Worm (Caenorhabditis elegans) whole organism, L4/young adult: ENCODE results near the gene sptl-3.

Source experiments
- W03F9.2 ChIP-seq: fragments of 150-350 bp; optimal IDR thresholded peaks from 2 replicates; lab custom pipeline; 2014; ENCODE audit warnings: missing biosample characterization, missing genetic modification characterization
- dao-5 ChIP-seq: sonication (generic microtip); optimal IDR thresholded peaks from 2 replicates; lab custom pipeline; 2016; ENCODE audit warnings: missing genotype, missing genetic modification characterization, moderate library complexity, missing compliant biosample characterization
- him-1 ChIP-seq: sonication (generic microtip); optimal IDR thresholded peaks from 2 replicates; lab custom pipeline; 2016; ENCODE audit warnings: missing genotype, missing genetic modification reagents, missing genetic modification characterization, missing compliant biosample characterization

Gene sptl-3

DNA sequence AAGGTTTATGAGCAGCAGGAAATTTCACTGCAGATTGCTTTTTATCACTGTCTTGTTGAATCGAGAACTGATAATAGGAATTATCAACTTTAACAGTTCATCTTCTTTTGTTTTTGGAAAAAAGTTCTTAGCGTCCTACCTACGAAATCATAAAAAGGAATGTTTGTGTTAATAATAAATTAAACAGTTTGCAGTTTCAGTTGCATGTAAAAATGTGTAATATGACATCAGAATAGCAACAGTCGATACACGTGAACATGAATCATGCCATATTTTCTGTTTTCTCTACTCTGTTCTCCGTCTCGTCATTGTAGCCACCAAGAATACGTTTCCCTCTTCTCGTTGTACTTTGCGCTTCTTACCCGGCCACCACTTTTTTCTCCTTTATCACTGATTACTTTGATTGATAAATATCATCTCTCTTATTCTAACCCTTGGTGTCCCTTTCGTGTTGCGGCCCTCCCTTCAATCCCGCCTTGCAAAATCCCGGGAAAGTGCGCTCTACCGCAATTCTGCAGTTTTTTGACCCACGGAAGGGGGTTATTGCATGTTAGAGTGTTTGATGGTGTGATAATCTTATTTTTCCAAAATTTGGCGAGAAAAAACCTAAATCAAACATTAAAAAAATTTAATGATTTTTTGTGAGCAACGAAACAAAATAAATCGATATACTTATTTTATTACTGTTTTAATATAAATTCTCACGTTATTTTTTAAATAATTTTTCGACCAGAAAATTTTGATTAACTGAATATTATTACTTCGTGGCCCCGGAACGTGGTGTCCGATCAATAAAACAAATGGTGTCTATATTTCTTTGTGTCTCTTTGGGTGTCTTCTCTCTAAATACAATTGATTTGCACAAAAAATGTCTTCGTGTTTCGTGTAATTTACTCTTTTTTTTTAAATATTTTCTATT, at the start of gene sptl-3:
Gene sptl-3 (plus strand): TSS at position 869 of the 919 bp plus-strand sequence.
- TF ChIP-seq him-1 (tag; lab: Kevin White, UChicago) (no peak), dao-5 (tag; lab: Kevin White, UChicago) (no peak)

DNA sequence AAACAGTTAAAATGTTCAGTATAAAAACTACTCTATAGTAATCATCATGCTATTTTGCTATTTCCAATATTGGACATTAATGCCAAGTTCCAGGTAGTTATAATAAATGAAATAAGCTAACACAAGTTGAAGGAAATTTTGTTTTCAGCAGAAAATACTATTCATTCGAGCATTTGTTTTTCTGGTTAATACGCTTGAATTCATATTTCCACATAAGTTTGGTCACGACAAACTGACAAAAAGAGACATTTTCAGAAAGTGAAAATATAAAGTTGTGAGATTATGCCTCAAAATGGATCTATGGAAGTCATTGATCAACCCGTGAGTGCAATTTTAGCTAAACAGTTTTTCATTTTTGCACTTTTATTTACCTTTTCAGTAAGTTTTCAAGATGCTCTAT, 48.0 kb upstream of the sptl-3 start, which contains the start of gene srx-131:
Gene srx-131 (plus strand): TSS at position 301 of the 400 bp plus-strand sequence.
- TF ChIP-seq him-1 (tag; lab: Kevin White, UChicago) (no peak), W03F9.2 (tag; lab: Kevin White, UChicago) (no peak), dao-5 (tag; lab: Kevin White, UChicago) (no peak)

DNA sequence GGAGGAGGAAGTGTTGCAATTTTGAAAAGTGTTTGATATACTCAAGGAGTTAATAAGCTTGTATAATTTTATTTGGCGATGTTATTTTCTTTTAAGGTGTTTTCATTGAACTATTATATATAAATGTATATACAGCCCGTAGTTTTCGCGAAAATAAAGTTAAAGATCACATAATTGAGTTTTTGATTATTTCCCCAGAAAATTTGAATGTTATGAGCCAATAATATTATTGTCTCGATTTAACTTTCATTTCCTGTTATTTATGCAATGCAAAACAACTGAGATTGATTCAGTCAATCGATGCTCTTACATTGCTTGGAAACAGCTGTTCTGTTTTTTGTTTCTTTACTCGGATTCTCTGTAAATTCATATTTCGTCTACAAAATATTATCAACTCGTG, 44.7 kb upstream of the sptl-3 start, which contains the start of gene srx-133:
Gene srx-133 (plus strand): TSS at position 301 of the 400 bp plus-strand sequence.
- TF ChIP-seq W03F9.2 (tag; lab: Kevin White, UChicago) (no peak), him-1 (tag; lab: Kevin White, UChicago) (no peak), dao-5 (tag; lab: Kevin White, UChicago) (no peak)

DNA sequence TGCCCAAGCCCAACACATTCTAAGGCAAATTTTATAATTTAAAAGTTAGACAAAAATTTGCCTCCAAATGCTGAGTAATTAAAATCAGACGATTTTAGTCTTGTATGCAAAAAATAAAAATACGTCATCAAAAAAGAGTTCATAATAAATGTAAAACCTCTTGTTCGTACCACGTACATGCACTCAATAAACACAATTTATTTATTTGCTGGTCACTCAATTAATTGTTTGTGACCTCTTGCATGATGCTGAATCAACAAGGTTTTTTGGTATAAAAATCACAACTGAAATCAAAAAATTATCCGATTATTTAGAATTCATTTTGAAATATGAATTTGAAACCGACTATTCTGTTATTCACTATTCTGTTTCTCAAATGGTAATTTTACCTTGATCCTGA, 43.0 kb upstream of the sptl-3 start, which contains the start of gene hpx-2:
Gene hpx-2 (plus strand): TSS at position 301 of the 400 bp plus-strand sequence.
- TF ChIP-seq dao-5 (tag; lab: Kevin White, UChicago) (no peak), W03F9.2 (tag; lab: Kevin White, UChicago) (no peak), him-1 (tag; lab: Kevin White, UChicago) (no peak)

DNA sequence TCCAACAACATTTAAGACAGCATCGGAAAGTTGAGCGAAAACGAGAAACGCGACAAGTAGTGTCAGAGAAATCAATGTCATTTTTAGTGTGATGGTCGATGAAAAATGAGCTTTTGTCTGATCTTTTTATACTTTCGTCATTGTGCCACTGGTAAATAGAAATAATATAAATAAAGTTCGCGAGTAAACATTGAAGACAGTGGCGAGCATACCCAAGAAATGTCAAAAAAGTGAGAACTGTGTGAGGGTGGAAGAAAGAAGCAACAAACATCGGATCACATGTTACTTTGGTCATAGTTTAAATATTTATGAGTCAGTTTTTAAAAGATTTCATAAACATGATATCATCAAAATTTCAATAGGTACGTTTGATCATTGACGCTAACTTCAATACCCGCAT, 38.8 kb upstream of the sptl-3 start, which contains the start of gene ttr-21:
Gene ttr-21 (minus strand): TSS at position 100 of the 400 bp plus-strand sequence.
- TF ChIP-seq dao-5 (tag; lab: Kevin White, UChicago) (no peak), W03F9.2 (tag; lab: Kevin White, UChicago) (no peak), him-1 (tag; lab: Kevin White, UChicago) (no peak)

DNA sequence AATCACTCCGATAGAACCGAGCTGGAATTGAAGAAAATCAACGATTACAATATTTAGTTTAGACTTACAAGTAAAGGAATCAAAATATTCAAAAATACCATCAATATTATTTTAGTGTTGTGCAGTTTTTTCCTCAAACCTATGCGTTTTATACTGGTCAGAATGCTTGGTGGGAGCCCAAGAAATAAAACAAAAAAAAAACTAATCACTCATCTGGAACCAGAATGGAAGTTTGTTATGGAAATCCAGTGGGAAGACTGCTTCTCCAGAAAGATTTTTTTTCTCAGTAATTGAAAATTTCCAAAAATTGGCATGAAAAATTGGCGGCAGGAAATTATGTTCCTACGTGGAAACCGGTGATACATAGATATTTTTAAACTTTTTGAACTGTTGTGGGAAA, 36.7 kb upstream of the sptl-3 start, which contains the start of gene srx-134:
Gene srx-134 (minus strand): TSS at position 101 of the 400 bp plus-strand sequence.
- no peak for TF ChIP-seq W03F9.2 (tag; lab: Kevin White, UChicago)
- TF ChIP-seq dao-5 (tag; lab: Kevin White, UChicago), result no peak
- TF ChIP-seq him-1 (tag; lab: Kevin White, UChicago), result no peak

DNA sequence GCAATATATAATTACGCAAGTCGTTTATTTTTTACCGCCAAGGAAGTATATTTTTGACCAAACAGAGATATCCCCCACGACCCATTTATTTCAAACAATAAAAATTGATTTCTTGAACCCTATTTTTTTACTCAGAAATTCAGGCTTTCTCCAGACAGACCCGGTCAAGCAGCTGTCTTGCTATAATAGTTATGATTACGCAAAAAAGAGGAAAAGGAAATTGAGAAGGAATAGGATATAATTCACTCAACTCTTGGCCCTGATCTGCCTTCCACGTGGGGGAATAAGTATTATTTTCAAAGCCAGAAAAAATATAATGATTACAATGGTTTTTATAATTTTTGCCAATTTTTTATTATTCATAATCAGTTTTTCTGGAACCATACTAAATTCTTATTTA, 36.0 kb upstream of the sptl-3 start, which contains the start of gene srx-136:
Gene srx-136 (plus strand): TSS at position 301 of the 400 bp plus-strand sequence.
- TF ChIP-seq W03F9.2 (tag; lab: Kevin White, UChicago) (no peak), him-1 (tag; lab: Kevin White, UChicago) (no peak), dao-5 (tag; lab: Kevin White, UChicago) (no peak)

DNA sequence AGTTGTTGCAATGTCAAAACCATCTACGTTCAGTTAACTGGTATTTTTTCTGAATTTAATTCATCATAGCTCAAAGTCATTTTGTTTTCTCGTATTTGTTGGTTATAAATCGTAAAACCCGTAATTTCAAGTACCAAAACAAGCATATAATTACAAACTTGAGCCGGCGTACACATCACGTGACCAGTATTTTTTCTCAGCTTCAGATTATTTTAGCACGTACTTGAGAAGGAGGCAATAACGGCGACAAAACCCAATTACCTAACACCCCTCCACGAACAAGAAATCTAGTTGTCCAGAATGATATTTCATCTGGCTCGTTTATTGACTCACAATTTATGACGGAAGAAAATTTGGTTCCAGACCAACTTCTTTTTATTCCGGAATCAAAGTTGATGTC, 34.2 kb upstream of the sptl-3 start, which contains the start of gene srx-135:
Gene srx-135 (plus strand): TSS at position 301 of the 400 bp plus-strand sequence.
- TF ChIP-seq dao-5 (tag; lab: Kevin White, UChicago) (no peak), him-1 (tag; lab: Kevin White, UChicago) (no peak), W03F9.2 (tag; lab: Kevin White, UChicago) (no peak)

DNA sequence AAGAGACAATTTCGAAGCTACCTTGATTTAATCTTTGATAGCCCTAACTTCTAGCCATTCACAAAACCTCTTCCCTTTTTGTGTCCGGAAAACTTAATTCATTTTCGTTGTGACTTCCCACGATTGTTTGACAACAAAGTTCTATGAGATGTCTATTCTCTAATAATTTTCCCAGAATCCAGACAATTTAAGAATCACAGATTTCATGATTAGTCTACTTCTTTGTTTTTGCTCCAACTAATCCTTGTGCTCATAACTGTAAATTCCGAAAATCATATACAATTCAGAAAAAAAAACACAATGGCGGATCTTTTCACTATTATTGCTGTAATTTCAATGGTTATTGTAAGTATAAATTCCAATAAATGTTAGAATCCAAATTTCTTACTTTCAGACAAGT, 30.6 kb upstream of the sptl-3 start, which contains the start of gene srx-137:
Gene srx-137 (plus strand): TSS at position 301 of the 400 bp plus-strand sequence.
- TF ChIP-seq W03F9.2 (tag; lab: Kevin White, UChicago) (no peak), him-1 (tag; lab: Kevin White, UChicago) (no peak)

DNA sequence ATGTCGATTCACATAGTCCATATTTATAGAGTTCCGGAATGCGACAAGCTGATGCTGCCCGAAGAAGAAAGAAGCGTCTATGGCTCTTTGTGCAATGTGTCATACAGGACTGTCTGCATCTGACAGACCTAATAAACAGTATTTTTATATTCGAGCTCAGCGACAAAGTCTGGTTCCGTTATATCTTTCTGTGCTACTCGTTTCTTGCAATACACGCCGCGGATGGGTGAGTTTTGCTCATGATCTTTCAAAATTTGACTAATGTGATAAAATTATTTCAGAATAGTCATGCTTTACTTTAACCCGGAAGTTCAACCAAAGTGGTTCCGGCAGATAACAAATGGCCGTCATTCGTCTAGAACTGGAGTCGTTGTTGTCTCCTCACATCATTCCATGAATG, 29.4 kb upstream of the sptl-3 start:
- TF ChIP-seq dao-5 (tag; lab: Kevin White, UChicago) (no peak), W03F9.2 (tag; lab: Kevin White, UChicago) (no peak), him-1 (tag; lab: Kevin White, UChicago) (no peak)

DNA sequence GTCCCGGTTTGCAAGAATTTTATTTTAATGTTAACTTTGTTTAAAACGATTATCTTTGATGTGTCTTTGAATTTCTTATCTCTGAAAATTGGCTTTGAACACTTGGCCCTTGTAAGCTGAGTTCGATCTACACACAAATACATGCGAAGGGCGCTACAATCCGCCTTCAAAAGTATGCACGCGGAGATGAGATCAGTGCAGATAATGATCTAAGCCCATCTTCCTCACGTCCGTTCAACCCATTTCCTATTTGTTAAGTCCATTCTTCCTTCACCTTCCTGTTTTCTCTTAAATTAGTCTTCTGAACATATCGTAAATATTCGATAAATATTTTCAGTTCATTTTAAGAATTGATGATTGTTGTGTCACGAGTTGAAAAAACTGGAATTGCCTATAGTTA, 26.8 kb upstream of the sptl-3 start, which contains the start of gene nhr-175:
Gene nhr-175 (plus strand): TSS at position 339 of the 400 bp plus-strand sequence.
- TF ChIP-seq W03F9.2 (tag; lab: Kevin White, UChicago) (no peak), him-1 (tag; lab: Kevin White, UChicago) (no peak), dao-5 (tag; lab: Kevin White, UChicago) (no peak)

DNA sequence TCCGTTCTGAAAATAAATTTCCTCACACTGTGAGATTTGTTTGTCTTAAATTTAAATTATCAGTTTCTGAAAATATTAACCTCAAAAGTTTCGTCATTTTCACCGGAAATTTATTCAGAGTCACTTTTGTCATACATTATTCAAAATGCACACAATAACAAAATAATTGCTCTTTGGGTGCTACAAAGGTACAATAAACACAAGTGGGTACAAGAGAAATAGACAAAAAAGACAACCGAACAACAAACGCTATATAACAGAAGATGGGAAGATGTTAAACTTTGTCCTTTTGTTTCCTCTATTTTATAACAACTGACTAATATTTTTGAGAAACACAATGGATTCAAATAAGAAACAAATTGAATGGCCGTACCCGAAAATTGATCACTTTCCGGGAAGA, 23.6 kb upstream of the sptl-3 start:
- no peak for TF ChIP-seq dao-5 (tag; lab: Kevin White, UChicago)
- no peak for TF ChIP-seq him-1 (tag; lab: Kevin White, UChicago)
- no peak for TF ChIP-seq W03F9.2 (tag; lab: Kevin White, UChicago)

DNA sequence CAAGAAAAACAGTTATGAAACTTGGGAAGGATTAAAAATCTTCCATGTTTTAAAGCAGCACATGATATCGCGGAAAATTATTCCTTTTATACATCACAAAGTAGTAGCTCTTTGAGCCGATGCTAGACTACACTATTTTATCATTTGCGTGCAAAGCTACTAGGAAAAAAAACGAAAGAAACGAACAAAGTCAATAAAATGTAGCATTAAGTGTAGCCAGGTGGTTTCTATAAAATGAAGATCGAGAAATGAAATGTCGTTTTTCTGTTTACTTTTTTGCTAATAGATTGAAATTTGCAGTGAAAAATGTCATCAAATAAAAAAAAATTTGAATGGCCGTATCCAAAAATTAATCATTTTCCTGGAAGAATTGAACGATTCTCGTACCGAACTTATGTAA, 20.2 kb upstream of the sptl-3 start, which contains the start of gene cpt-5:
Gene cpt-5 (plus strand): TSS at position 301 of the 400 bp plus-strand sequence.
- TF ChIP-seq W03F9.2 (tag; lab: Kevin White, UChicago), result no peak
- TF ChIP-seq dao-5 (tag; lab: Kevin White, UChicago), result no peak
- no peak for TF ChIP-seq him-1 (tag; lab: Kevin White, UChicago)
